Worm (Caenorhabditis elegans) whole organism, young adult: Measurements from ENCODE around the gene str-10.

ENCODE experiments used
- C17E4.6 ChIP-seq: fragments of 200-800 bp; sonication (Bioruptor generic); IDR thresholded peaks from 2 replicates; pipeline ENCODE4 v1.3.6; 2022; ENCODE audit warnings: missing genetic modification reagents, missing genetic modification characterization, missing compliant biosample characterization
- Y53F4B.3 ChIP-seq: fragments of 200-800 bp; sonication (Bioruptor generic); IDR thresholded peaks from 2 replicates; pipeline ENCODE4 v1.3.6; 2022; ENCODE audit warnings: missing genetic modification reagents, missing genetic modification characterization, missing compliant biosample characterization
- Y79H2A.3 ChIP-seq: fragments of 200-800 bp; sonication (Bioruptor generic); conservative IDR thresholded peaks from 2 replicates; pipeline ENCODE4 v1.3.6; 2022; ENCODE audit warnings: missing genetic modification reagents, missing genetic modification characterization, missing compliant biosample characterization
- ama-1 ChIP-seq, 3 experiments: fragments of 150-350 bp in 1 of 3; sonication (generic microtip) in 2 of 3; optimal IDR thresholded peaks; 2 replicates each; lab custom pipeline; 2014 to 2018; ENCODE audit warnings: missing biosample characterization in 2 of 3, missing genetic modification characterization in 2 of 3, missing genetic modification reagents in 2 of 3
- die-1 ChIP-seq: sonication (generic microtip); optimal IDR thresholded peaks from 2 replicates; lab custom pipeline; 2016; ENCODE audit warnings: missing genotype, mild to moderate bottlenecking, missing genetic modification characterization, missing compliant biosample characterization
- egl-44 ChIP-seq: fragments of 200-800 bp; sonication (Bioruptor generic); IDR thresholded peaks from 2 replicates; pipeline ENCODE4 v1.3.6; 2022; ENCODE audit warnings: missing genetic modification reagents, missing genetic modification characterization, missing compliant biosample characterization
- lag-1 ChIP-seq: fragments of 200-800 bp; sonication (Bioruptor generic); IDR thresholded peaks from 2 replicates; pipeline ENCODE4 v1.3.6; 2022; ENCODE audit warnings: missing genetic modification reagents, missing genetic modification characterization, missing compliant biosample characterization
- madf-8 ChIP-seq: fragments of 200-800 bp; sonication (Bioruptor generic); conservative IDR thresholded peaks from 2 replicates; pipeline ENCODE4 v1.3.6; 2022; ENCODE audit warnings: missing genetic modification reagents, missing genetic modification characterization, missing compliant biosample characterization
- nhr-80 ChIP-seq: sonication (generic microtip); optimal IDR thresholded peaks from 2 replicates; lab custom pipeline; 2016; ENCODE audit warnings: missing genetic modification characterization, missing compliant biosample characterization

DNA sequence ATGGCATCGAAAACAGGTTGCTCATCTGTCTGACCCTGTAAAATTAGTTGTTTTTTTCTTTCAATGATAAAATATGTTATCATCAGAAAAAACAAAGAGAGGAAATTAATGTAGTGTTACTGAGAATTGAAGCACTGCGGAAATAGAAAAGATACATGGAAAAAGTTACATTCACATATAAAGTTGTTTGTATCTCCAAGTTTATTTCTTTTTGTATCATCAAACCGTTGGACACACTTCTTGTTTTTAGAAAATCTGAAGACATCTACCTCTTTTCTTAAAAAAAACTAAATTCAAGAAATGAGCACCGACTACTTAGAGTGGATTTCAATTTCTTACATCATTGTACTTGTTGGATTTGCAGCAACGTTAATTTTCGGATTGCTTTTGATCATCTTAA lies at the start of gene str-10:
- TF ChIP-seq ama-1 (optimal IDR thresholded peaks at IDR 0.05; lab: Kevin White, UChicago) (no peak), ama-1 (GFP tag; optimal IDR thresholded peaks at IDR 0.05; lab: Kevin White, UChicago) (no peak), nhr-80 (no peak), die-1 (tag; lab: Kevin White, UChicago) (no peak), C17E4.6 (GFP tag; lab: Robert Waterston, UW) (no peak), Y79H2A.3 (no peak), madf-8 (no peak), Y53F4B.3 (GFP tag; lab: Robert Waterston, UW) (no peak), egl-44 (GFP tag; lab: Robert Waterston, UW) (no peak), lag-1 (GFP tag; lab: Robert Waterston, UW) (no peak)
